Worm (Caenorhabditis elegans): Measurements from ENCODE around the gene sre-51.

Gene sre-51

ce11 chrII:12311560-12311959, at the start of gene sre-51:
Gene sre-51, plus strand, starts transcription at chrII:12311860.
- TF ChIP-seq ccch-3 (GFP tag; optimal IDR thresholded peaks at IDR 0.05) (no peak), unc-130 (GFP tag; optimal IDR thresholded peaks at IDR 0.05) (no peak), atf-7 (tag; optimal IDR thresholded peaks at IDR 0.05) (no peak), F49E8.2 (tag; optimal IDR thresholded peaks at IDR 0.05; ENCODE audit: insufficient read depth) (no peak), pbrm-1 (GFP tag; IDR thresholded peaks at IDR 0.05) (no peak), lin-35 (GFP tag; optimal IDR thresholded peaks at IDR 0.05) (no peak), xnd-1 (tag; optimal IDR thresholded peaks at IDR 0.05) (no peak), akir-1 (GFP tag; optimal IDR thresholded peaks at IDR 0.05) (no peak), nfya-1 (tag; optimal IDR thresholded peaks at IDR 0.05; ENCODE audit: borderline replicate concordance, insufficient read depth) (no peak)

ce11 chrII:12262567-12262966, 49.1 kb upstream of the sre-51 start:
- TF ChIP-seq ceh-79 (tag; optimal IDR thresholded peaks at IDR 0.05), result no peak
- TF ChIP-seq dpl-1 (GFP tag; optimal IDR thresholded peaks at IDR 0.05), result no peak
- TF ChIP-seq F39B2.1 (GFP tag; IDR thresholded peaks at IDR 0.05), result 0 out of 2 replicates have a peak, but pooled peaks have one; percentile 25
- no peak for TF ChIP-seq Y53F4B.3 (GFP tag; IDR thresholded peaks at IDR 0.05)

ce11 chrII:12263971-12264554, 47.6 kb upstream of the sre-51 start, which contains the start of gene faxc-1:
Gene faxc-1, plus strand, starts transcription at chrII:12264192.
- TF ChIP-seq aptf-2 (GFP tag; conservative IDR thresholded peaks at IDR 0.05) (no peak), hrde-1 (tag; optimal IDR thresholded peaks at IDR 0.05; ENCODE audit: borderline replicate concordance) (no peak), him-1 (tag; optimal IDR thresholded peaks at IDR 0.05) (no peak)

ce11 chrII:12264847-12265246, 46.8 kb upstream of the sre-51 start:
- TF ChIP-seq zfh-2 (GFP tag; conservative IDR thresholded peaks at IDR 0.05) (peak; percentile 66), ceh-91 (GFP tag; IDR thresholded peaks at IDR 0.05) (no peak), T07F8.4 (tag; optimal IDR thresholded peaks at IDR 0.05) (no peak)

- TF ChIP-seq dpl-1 (GFP tag; optimal IDR thresholded peaks at IDR 0.05) (no peak), sptf-2 (GFP tag; optimal IDR thresholded peaks at IDR 0.05) (no peak), repo-1 (tag; optimal IDR thresholded peaks at IDR 0.05) (no peak)
Measured at ce11 chrII:12266145-12266544, 45.5 kb upstream of the sre-51 start, which contains the start of gene tric-1B.1. Gene tric-1B.1, minus strand, starts transcription at chrII:12266245.

- TF ChIP-seq fkh-3 (tag; optimal IDR thresholded peaks at IDR 0.05) (no peak), attf-3 (GFP tag; conservative IDR thresholded peaks at IDR 0.05) (no peak), tbp1 (GFP tag; optimal IDR thresholded peaks at IDR 0.05) (no peak)
Measured at ce11 chrII:12266797-12267196, 44.9 kb upstream of the sre-51 start.

ce11 chrII:12268857-12269256, 42.8 kb upstream of the sre-51 start:
- TF ChIP-seq xnd-1 (tag; optimal IDR thresholded peaks at IDR 0.05) (no peak), egrh-3 (GFP tag; IDR thresholded peaks at IDR 0.05) (peak; percentile 86; the same call in 1 of the 2 replicates), lsy-27 (tag; optimal IDR thresholded peaks at IDR 0.05; ENCODE audit: borderline replicate concordance, insufficient read depth) (no peak)

Data from whole organism, young adult.